Fruit fly (Drosophila melanogaster) whole organism, wandering third instar larva: Measurements from ENCODE around the gene CG45101.
A peak's percentile ranks its signal among the peaks of the same experiment; 100 is the strongest.

ENCODE experiments used
- Abd-B ChIP-seq: fragments of >200 bp; optimal IDR thresholded peaks from 2 replicates; lab custom pipeline; 2017; ENCODE audit warnings: missing biosample characterization, missing genetic modification characterization
- CG32264 ChIP-seq: fragments of 200-800 bp; sonication (Bioruptor generic); optimal IDR thresholded peaks from 2 replicates; lab custom pipeline; 2016; ENCODE audit warnings: missing biosample characterization, missing genetic modification characterization
- CG9705 ChIP-seq: fragments of 200-800 bp; sonication (Bioruptor generic); optimal IDR thresholded peaks from 2 replicates; lab custom pipeline; 2018; ENCODE audit warnings: missing biosample characterization, mild to moderate bottlenecking, missing genetic modification characterization
- CrebA ChIP-seq: fragments of 200-800 bp; sonication (Bioruptor generic); optimal IDR thresholded peaks from 2 replicates; lab custom pipeline; 2016; ENCODE audit warnings: missing biosample characterization, mild to moderate bottlenecking, missing genetic modification characterization, borderline replicate concordance
- Dfd ChIP-seq: fragments of >200 bp; optimal IDR thresholded peaks from 2 replicates; lab custom pipeline; 2017; ENCODE audit warnings: missing biosample characterization, missing genetic modification characterization
- Dif ChIP-seq: fragments of 200-275, 200-300 bp; sonication (Bioruptor generic); optimal IDR thresholded peaks from 2 replicates; lab custom pipeline; 2018; ENCODE audit warnings: missing biosample characterization, missing genetic modification characterization; ENCODE audit not compliant: partially characterized antibody
- GATAd ChIP-seq: sonication (Bioruptor generic); optimal IDR thresholded peaks from 2 replicates; lab custom pipeline; 2016; ENCODE audit warnings: missing biosample characterization, missing genetic modification characterization
- HLH106 ChIP-seq: fragments of 200-800 bp; optimal IDR thresholded peaks from 3 replicates; lab custom pipeline; 2019; ENCODE audit warnings: missing biosample characterization, mild to moderate bottlenecking, missing genetic modification characterization, moderate library complexity
- Hnf4 ChIP-seq: fragments of 200-800 bp; sonication (Bioruptor generic); optimal IDR thresholded peaks from 2 replicates; lab custom pipeline; 2016; ENCODE audit warnings: missing biosample characterization, mild to moderate bottlenecking, missing genetic modification characterization
- Hr78 ChIP-seq: fragments of >200 bp; optimal IDR thresholded peaks from 2 replicates; lab custom pipeline; 2017; ENCODE audit warnings: missing biosample characterization, missing genetic modification characterization
- Hr83 ChIP-seq: fragments of 200-300 bp; sonication (Bioruptor generic); optimal IDR thresholded peaks from 2 replicates; lab custom pipeline; 2016; ENCODE audit warnings: missing biosample characterization, mild to moderate bottlenecking, missing genetic modification characterization, moderate library complexity; ENCODE audit not compliant: poor library complexity, severe bottlenecking
- Jra ChIP-seq: sonication (Bioruptor generic); optimal IDR thresholded peaks from 2 replicates; lab custom pipeline; 2016; ENCODE audit warnings: missing biosample characterization, missing genetic modification characterization
- Mio ChIP-seq: sonication (Bioruptor generic); optimal IDR thresholded peaks from 2 replicates; lab custom pipeline; 2016; ENCODE audit warnings: missing biosample characterization, missing genetic modification characterization
- Myc ChIP-seq: fragments of >200 bp; optimal IDR thresholded peaks from 2 replicates; lab custom pipeline; 2017
- N ChIP-seq: fragments of >200 bp; optimal IDR thresholded peaks from 2 replicates; lab custom pipeline; 2018; ENCODE audit warnings: missing biosample characterization, missing external identifiers, missing genetic modification characterization
- OdsH ChIP-seq: fragments of 200-800 bp; sonication (Bioruptor generic); optimal IDR thresholded peaks from 2 replicates; lab custom pipeline; 2016; ENCODE audit warnings: missing biosample characterization, mild to moderate bottlenecking, missing genetic modification characterization
- Rel ChIP-seq, 2 experiments: fragments of 200-800 bp; sonication (Bioruptor generic) in 1 of 2; optimal IDR thresholded peaks; 2 replicates in 1 of 2; 3 replicates in 1 of 2; lab custom pipeline; 2016 to 2019; ENCODE audit warnings: mild to moderate bottlenecking in 2 of 2, missing biosample characterization in 2 of 2, missing genetic modification characterization in 2 of 2, moderate library complexity in 1 of 2
- Sp1 ChIP-seq: fragments of 200-800 bp; sonication (Bioruptor generic); optimal IDR thresholded peaks from 3 replicates; lab custom pipeline; 2019; ENCODE audit warnings: missing biosample characterization, mild to moderate bottlenecking, missing genetic modification characterization, moderate library complexity
- Vsx2 ChIP-seq: fragments of 200-300, 225-300 bp; sonication (Bioruptor generic); optimal IDR thresholded peaks from 2 replicates; lab custom pipeline; 2018; ENCODE audit warnings: missing biosample characterization, missing genetic modification characterization; ENCODE audit not compliant: partially characterized antibody
- br ChIP-seq: fragments of 200-800 bp; sonication (Bioruptor generic); optimal IDR thresholded peaks from 2 replicates; lab custom pipeline; 2016; ENCODE audit warnings: missing biosample characterization, missing genetic modification characterization
- brk ChIP-seq: fragments of 200-800 bp; sonication (Bioruptor generic); optimal IDR thresholded peaks from 2 replicates; lab custom pipeline; 2016; ENCODE audit warnings: missing biosample characterization, mild to moderate bottlenecking, missing genetic modification characterization
- dl ChIP-seq, 2 experiments: fragments of 175-275, 200-275 bp in 1 of 2; fragments of 200-275 bp in 1 of 2; sonication (Bioruptor generic); optimal IDR thresholded peaks; lab custom pipeline; 2018; ENCODE audit warnings: mild to moderate bottlenecking in 2 of 2, missing biosample characterization in 2 of 2, missing genetic modification characterization in 2 of 2, moderate library complexity in 2 of 2; ENCODE audit not compliant: partially characterized antibody in 2 of 2, insufficient read depth in 1 of 2
- dmrt93B ChIP-seq: fragments of 200-800 bp; sonication (Bioruptor generic); optimal IDR thresholded peaks from 2 replicates; lab custom pipeline; 2018; ENCODE audit warnings: missing biosample characterization, mild to moderate bottlenecking, missing genetic modification characterization
- dsf ChIP-seq: sonication (Bioruptor generic); optimal IDR thresholded peaks from 2 replicates; lab custom pipeline; 2016; ENCODE audit warnings: missing biosample characterization, missing genetic modification characterization, borderline replicate concordance
- ey ChIP-seq: fragments of 200-800 bp; sonication (Bioruptor generic); optimal IDR thresholded peaks from 2 replicates; lab custom pipeline; 2016; ENCODE audit warnings: missing biosample characterization, missing genetic modification characterization
- foxo ChIP-seq, 2 experiments: fragments of 200-800 bp; sonication (Bioruptor generic); optimal IDR thresholded peaks; 2 replicates in 1 of 2; 3 replicates in 1 of 2; lab custom pipeline; 2016 to 2017; ENCODE audit warnings: missing biosample characterization in 2 of 2, missing genetic modification characterization in 2 of 2
- fru ChIP-seq: fragments of 200-800 bp; sonication (Bioruptor generic); optimal IDR thresholded peaks from 3 replicates; lab custom pipeline; 2016; ENCODE audit warnings: missing biosample characterization, mild to moderate bottlenecking, missing genetic modification characterization
- h ChIP-seq: fragments of 200-800 bp; sonication (Bioruptor generic); optimal IDR thresholded peaks from 3 replicates; lab custom pipeline; 2016; ENCODE audit warnings: missing biosample characterization, mild to moderate bottlenecking, missing genetic modification characterization
- jim ChIP-seq: fragments of 175-275, 200-325 bp; sonication (Bioruptor generic); optimal IDR thresholded peaks from 2 replicates; lab custom pipeline; 2016; ENCODE audit warnings: missing biosample characterization, mild to moderate bottlenecking, missing genetic modification characterization
- lola ChIP-seq: fragments of >200 bp; optimal IDR thresholded peaks from 2 replicates; lab custom pipeline; 2017; ENCODE audit warnings: missing biosample characterization, missing genetic modification characterization
- pan ChIP-seq: fragments of >200 bp; optimal IDR thresholded peaks from 2 replicates; lab custom pipeline; 2017
- psq ChIP-seq: fragments of 200-800 bp; sonication (Bioruptor generic); optimal IDR thresholded peaks from 3 replicates; lab custom pipeline; 2017; ENCODE audit warnings: missing biosample characterization, mild to moderate bottlenecking, missing genetic modification characterization, moderate library complexity
- rgr ChIP-seq: fragments of 200-800 bp; sonication (Bioruptor generic); optimal IDR thresholded peaks from 3 replicates; lab custom pipeline; 2016; ENCODE audit warnings: missing biosample characterization, mild to moderate bottlenecking, missing genetic modification characterization
- sage ChIP-seq: fragments of 200-800 bp; sonication (Bioruptor generic); optimal IDR thresholded peaks from 2 replicates; lab custom pipeline; 2016; ENCODE audit warnings: missing biosample characterization, mild to moderate bottlenecking, missing genetic modification characterization
- sv ChIP-seq: fragments of 200-800 bp; sonication (Bioruptor generic); optimal IDR thresholded peaks from 3 replicates; lab custom pipeline; 2016; ENCODE audit warnings: missing biosample characterization, missing genetic modification characterization
- tai ChIP-seq: sonication (Bioruptor generic); optimal IDR thresholded peaks from 2 replicates; lab custom pipeline; 2016; ENCODE audit warnings: missing biosample characterization, missing genetic modification characterization
- usp ChIP-seq: fragments of >200 bp; optimal IDR thresholded peaks from 2 replicates; lab custom pipeline; 2017; ENCODE audit warnings: missing biosample characterization, missing genetic modification characterization
- woc ChIP-seq: sonication (Bioruptor generic); optimal IDR thresholded peaks from 2 replicates; lab custom pipeline; 2016; ENCODE audit warnings: missing biosample characterization, mild to moderate bottlenecking, missing genetic modification characterization

CG45101 gene

dm6 chr3L:11096195-11096908 lies 31.6 kb downstream of the CG45101 start, which contains the start of the genes CG46439, Iyd and CG33947:
TSS of gene CG46439 (minus strand) at chr3L:11096245.
TSS of gene Iyd (minus strand) at chr3L:11096245.
TSS of gene CG33947 (plus strand) at chr3L:11096496.
- TF ChIP-seq ey (GFP tag; lab: Kevin White, UChicago) (no peak), sv (no peak), br (GFP tag; lab: Kevin White, UChicago) (peak; percentile 43), psq (peak; percentile 54), Rel (GFP tag; optimal IDR thresholded peaks at IDR 0.05; lab: Kevin White, UChicago) (no peak), Rel (tag; optimal IDR thresholded peaks at IDR 0.05; lab: Kevin White, UChicago) (peak; percentile 90), Myc (peak; percentile 7), Mio (GFP tag; lab: Kevin White, UChicago) (no peak), CrebA (GFP tag; lab: Kevin White, UChicago) (no peak), rgr (peak; percentile 16), Hr83 (GFP tag; lab: Kevin White, UChicago) (no peak), lola (no peak), Jra (GFP tag; lab: Kevin White, UChicago) (peak; percentile 34), sage (GFP tag; lab: Kevin White, UChicago) (peak; percentile 80), CG32264 (GFP tag; lab: Kevin White, UChicago) (peak; percentile 67), dmrt93B (GFP tag; lab: Kevin White, UChicago) (no peak), Abd-B (GFP tag; lab: Kevin White, UChicago) (no peak), tai (GFP tag; lab: Kevin White, UChicago) (no peak), woc (GFP tag; lab: Kevin White, UChicago) (peak; percentile 16), Vsx2 (GFP tag; lab: Kevin White, UChicago) (peak; percentile 75), foxo (GFP tag; optimal IDR thresholded peaks at IDR 0.05; lab: Kevin White, UChicago) (peak; percentile 21 to 41), Dif (GFP tag; lab: Kevin White, UChicago) (peak; percentile 40), CG9705 (GFP tag; lab: Kevin White, UChicago) (no peak), dsf (no peak), Dfd (GFP tag; lab: Kevin White, UChicago) (no peak), brk (GFP tag; lab: Kevin White, UChicago) (peak; percentile 78), GATAd (GFP tag; lab: Kevin White, UChicago) (no peak), Sp1 (GFP tag; lab: Kevin White, UChicago) (peak; percentile 53), jim (GFP tag; lab: Kevin White, UChicago) (no peak), pan (no peak), Hnf4 (GFP tag; lab: Kevin White, UChicago) (peak; percentile 49), usp (GFP tag; lab: Kevin White, UChicago) (no peak), fru (GFP tag; lab: Kevin White, UChicago) (peak; percentile 50), h (peak; percentile 43), OdsH (GFP tag; lab: Kevin White, UChicago) (no peak), dl (GFP tag; optimal IDR thresholded peaks at IDR 0.05; lab: Kevin White, UChicago; ENCODE audit: insufficient read depth in 1 of 2, partially characterized antibody in 2 of 2) (no peak), N (no peak), Hr78 (GFP tag; lab: Kevin White, UChicago) (no peak), HLH106 (tag; lab: Kevin White, UChicago) (peak; percentile 23)
- TF ChIP-seq, all 38 proteins: peak for 18

DNA sequence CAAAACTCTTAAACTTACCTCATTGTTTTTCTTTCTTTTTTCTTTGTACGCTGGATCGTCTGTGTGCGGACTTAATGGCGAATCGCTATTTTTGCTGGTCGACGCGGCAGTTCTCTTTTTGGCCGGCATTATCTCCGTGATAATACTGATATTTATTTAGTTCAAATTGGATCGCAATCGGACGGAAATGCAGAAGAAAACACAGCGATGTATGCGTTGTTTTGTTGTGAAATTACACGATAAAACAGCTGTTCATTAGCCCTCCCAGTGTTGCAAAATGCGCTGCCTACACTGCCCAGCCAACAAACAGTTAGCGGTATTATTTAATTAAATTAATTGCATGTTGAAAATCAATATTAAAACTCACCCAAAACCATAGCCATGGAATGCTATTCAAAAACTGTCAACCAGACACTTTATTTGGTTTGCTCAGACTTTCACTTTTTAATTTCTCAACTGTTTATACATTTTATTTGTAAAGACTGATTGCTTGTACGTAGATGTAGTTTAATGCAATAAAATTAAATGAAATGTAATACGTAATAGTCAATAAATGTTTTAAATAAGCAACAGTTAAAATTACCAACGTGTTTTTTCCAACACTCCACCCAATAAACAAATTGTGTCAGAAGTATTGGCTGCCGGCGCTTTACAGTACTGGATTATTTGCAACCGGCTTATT lies 33.3 kb downstream of the CG45101 start, which contains the start of the genes Irbp18 and APP-BP1:
Gene Irbp18, minus strand, starts transcription at position 205 of the 682 bp plus-strand sequence.
Gene APP-BP1, plus strand, starts transcription at position 431 of the 682 bp plus-strand sequence.
- peak; percentile 89 for TF ChIP-seq woc (GFP tag; lab: Kevin White, UChicago)
- peak; percentile 80 for TF ChIP-seq dsf
- TF ChIP-seq CG9705 (GFP tag; lab: Kevin White, UChicago): peak; percentile 85
- no peak for TF ChIP-seq usp (GFP tag; lab: Kevin White, UChicago)
- peak; percentile 81 for TF ChIP-seq GATAd (GFP tag; lab: Kevin White, UChicago)
- TF ChIP-seq CG32264 (GFP tag; lab: Kevin White, UChicago): peak; percentile 88
- peak; percentile 94 for TF ChIP-seq OdsH (GFP tag; lab: Kevin White, UChicago)
- TF ChIP-seq Vsx2 (GFP tag; lab: Kevin White, UChicago): no peak
- no peak for TF ChIP-seq dl (GFP tag; optimal IDR thresholded peaks at IDR 0.05; lab: Kevin White, UChicago; ENCODE audit: insufficient read depth in 1 of 2, partially characterized antibody in 2 of 2)
- TF ChIP-seq jim (GFP tag; lab: Kevin White, UChicago): no peak
- TF ChIP-seq foxo (GFP tag; optimal IDR thresholded peaks at IDR 0.05; lab: Kevin White, UChicago): peak; percentile 79 to 96
- TF ChIP-seq brk (GFP tag; lab: Kevin White, UChicago): peak; percentile 88
- no peak for TF ChIP-seq Abd-B (GFP tag; lab: Kevin White, UChicago)
- peak; percentile 96 for TF ChIP-seq fru (GFP tag; lab: Kevin White, UChicago)
- peak; percentile 87 for TF ChIP-seq sage (GFP tag; lab: Kevin White, UChicago)
- no peak for TF ChIP-seq CrebA (GFP tag; lab: Kevin White, UChicago)
- TF ChIP-seq psq: peak; percentile 91
- peak; percentile 97 for TF ChIP-seq sv
- TF ChIP-seq pan: no peak
- TF ChIP-seq Myc: peak; percentile 47
- no peak for TF ChIP-seq lola
- TF ChIP-seq Hr78 (GFP tag; lab: Kevin White, UChicago): no peak
- peak; percentile 92 for TF ChIP-seq HLH106 (tag; lab: Kevin White, UChicago)
- peak; percentile 93 for TF ChIP-seq Jra (GFP tag; lab: Kevin White, UChicago)
- TF ChIP-seq Dfd (GFP tag; lab: Kevin White, UChicago): no peak
- TF ChIP-seq Dif (GFP tag; lab: Kevin White, UChicago): no peak
- TF ChIP-seq rgr: peak; percentile 95
- peak; percentile 93 for TF ChIP-seq tai (GFP tag; lab: Kevin White, UChicago)
- peak; percentile 82 for TF ChIP-seq Hr83 (GFP tag; lab: Kevin White, UChicago)
- peak; percentile 95 for TF ChIP-seq ey (GFP tag; lab: Kevin White, UChicago)
- peak; percentile 70 for TF ChIP-seq Rel (GFP tag; optimal IDR thresholded peaks at IDR 0.05; lab: Kevin White, UChicago)
- peak; percentile 71 for TF ChIP-seq Rel (tag; optimal IDR thresholded peaks at IDR 0.05; lab: Kevin White, UChicago)
- peak; percentile 95 for TF ChIP-seq br (GFP tag; lab: Kevin White, UChicago)
- TF ChIP-seq dmrt93B (GFP tag; lab: Kevin White, UChicago): peak; percentile 86
- no peak for TF ChIP-seq N
- peak; percentile 92 for TF ChIP-seq Hnf4 (GFP tag; lab: Kevin White, UChicago)
